Worm (Caenorhabditis elegans) whole organism, early embryonic: ENCODE measurements around the gene mttu-1.
A peak's percentile ranks its signal among the peaks of the same experiment; 100 is the strongest.

Experiments used
- B0310.2 ChIP-seq: sonication (generic microtip); optimal IDR thresholded peaks from 2 replicates; lab custom pipeline; 2016; ENCODE audit warnings: mild to moderate bottlenecking, missing genetic modification characterization, missing compliant biosample characterization
- F13C5.2 ChIP-seq: sonication (generic microtip); optimal IDR thresholded peaks from 2 replicates; lab custom pipeline; 2017; ENCODE audit warnings: mild to moderate bottlenecking, missing genetic modification characterization, inconsistent platforms, missing compliant biosample characterization
- aly-1 ChIP-seq: sonication (generic microtip); optimal IDR thresholded peaks from 2 replicates; lab custom pipeline; 2016; ENCODE audit warnings: missing genetic modification characterization, missing compliant biosample characterization
- ama-1 ChIP-seq: fragments of 150-350 bp; optimal IDR thresholded peaks from 2 replicates; lab custom pipeline; 2014
- ceh-13 ChIP-seq: fragments of 200-800 bp; sonication (Bioruptor generic); optimal IDR thresholded peaks from 2 replicates; lab custom pipeline; 2018; ENCODE audit warnings: mild to moderate bottlenecking, missing genetic modification characterization, missing compliant biosample characterization
- ceh-36 ChIP-seq: sonication (generic microtip); optimal IDR thresholded peaks from 2 replicates; lab custom pipeline; 2016; ENCODE audit warnings: missing genetic modification characterization, inconsistent platforms, missing compliant biosample characterization
- ets-7 ChIP-seq: sonication (generic microtip); optimal IDR thresholded peaks from 2 replicates; lab custom pipeline; 2016; ENCODE audit warnings: missing genotype, missing genetic modification characterization, missing compliant biosample characterization
- flt-1 ChIP-seq: fragments of 200-800 bp; sonication (Bioruptor generic); IDR thresholded peaks from 2 replicates; pipeline ENCODE4 v1.3.6; 2022; ENCODE audit warnings: missing genetic modification characterization, missing compliant biosample characterization
- hmbx-1 ChIP-seq: sonication (generic microtip); optimal IDR thresholded peaks from 2 replicates; lab custom pipeline; 2016; ENCODE audit warnings: mild to moderate bottlenecking, missing genetic modification characterization, missing compliant biosample characterization
- hmg-4 ChIP-seq: fragments of 200-800 bp; sonication (Bioruptor generic); optimal IDR thresholded peaks from 2 replicates; lab custom pipeline; 2018; ENCODE audit warnings: mild to moderate bottlenecking, missing genetic modification characterization, missing compliant biosample characterization
- hnd-1 ChIP-seq: sonication (generic microtip); optimal IDR thresholded peaks from 2 replicates; lab custom pipeline; 2016; ENCODE audit warnings: missing genetic modification characterization, missing compliant biosample characterization
- pes-1 ChIP-seq: fragments of 200-800 bp; sonication (Bioruptor generic); IDR thresholded peaks from 2 replicates; pipeline ENCODE4 v1.3.6; 2022; ENCODE audit warnings: missing genetic modification reagents, missing genetic modification characterization, missing compliant biosample characterization
- scrt-1 ChIP-seq: fragments of 200-800 bp; sonication (Bioruptor generic); IDR thresholded peaks from 2 replicates; pipeline ENCODE4 v1.3.6; 2022; ENCODE audit warnings: missing genetic modification characterization, missing compliant biosample characterization
- sea-1 ChIP-seq: fragments of 200-800 bp; sonication (Bioruptor generic); conservative IDR thresholded peaks from 2 replicates; pipeline ENCODE4 v1.3.6; 2022; ENCODE audit warnings: missing genetic modification characterization, missing compliant biosample characterization
- tbx-11 ChIP-seq: fragments of 200-800 bp; sonication (Bioruptor generic); IDR thresholded peaks from 2 replicates; pipeline ENCODE4 v1.3.6; 2022; ENCODE audit warnings: missing genetic modification characterization, missing compliant biosample characterization
- tbx-37 ChIP-seq: fragments of 200-800 bp; sonication (Bioruptor generic); conservative IDR thresholded peaks from 2 replicates; pipeline ENCODE4 v1.3.6; 2022; ENCODE audit warnings: missing genetic modification reagents, missing genetic modification characterization, missing compliant biosample characterization
- tra-4 ChIP-seq: sonication (generic microtip); optimal IDR thresholded peaks from 2 replicates; lab custom pipeline; 2017; ENCODE audit warnings: missing genetic modification characterization, missing compliant biosample characterization

mttu-1 gene

ce11 chrIV:11326939-11327565 is 30.4 kb upstream of the mttu-1 start, which contains the start of gene B0035.21:
TSS of gene B0035.21 (plus strand) at chrIV:11327260.
- TF ChIP-seq ets-7 (tag; lab: Kevin White, UChicago) (no peak), tra-4 (tag; lab: Kevin White, UChicago) (no peak), scrt-1 (GFP tag; lab: Robert Waterston, UW) (no peak), hmbx-1 (no peak), aly-1 (tag; lab: Kevin White, UChicago) (no peak), B0310.2 (tag; lab: Kevin White, UChicago) (no peak), ama-1 (lab: Kevin White, UChicago) (no peak), F13C5.2 (tag; lab: Kevin White, UChicago) (no peak), hnd-1 (tag; lab: Kevin White, UChicago) (no peak), sea-1 (GFP tag; lab: Robert Waterston, UW) (no peak), tbx-11 (no peak), ceh-36 (no peak), ceh-13 (GFP tag; lab: Kevin White, UChicago) (no peak), tbx-37 (no peak)

DNA sequence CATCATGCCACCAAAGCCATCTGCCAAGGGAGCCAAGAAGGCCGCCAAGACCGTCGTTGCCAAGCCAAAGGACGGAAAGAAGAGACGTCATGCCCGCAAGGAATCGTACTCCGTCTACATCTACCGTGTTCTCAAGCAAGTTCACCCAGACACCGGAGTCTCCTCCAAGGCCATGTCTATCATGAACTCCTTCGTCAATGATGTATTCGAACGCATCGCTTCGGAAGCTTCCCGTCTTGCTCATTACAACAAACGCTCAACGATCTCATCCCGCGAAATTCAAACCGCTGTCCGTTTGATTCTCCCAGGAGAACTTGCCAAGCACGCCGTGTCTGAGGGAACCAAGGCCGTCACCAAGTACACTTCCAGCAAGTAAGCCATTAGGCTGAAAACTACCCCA is 28.1 kb upstream of the mttu-1 start, which contains the start of gene his-48:
Gene his-48 (plus strand): TSS at position 5 of the 400 bp plus-strand sequence.
- peak; percentile 11; the same call in 1 of the 2 replicates for TF ChIP-seq flt-1 (GFP tag; lab: Robert Waterston, UW)

ce11 chrIV:11323666-11324065 is 27.0 kb upstream of the mttu-1 start:
- TF ChIP-seq tbx-11: no peak
- TF ChIP-seq ceh-13 (GFP tag; lab: Kevin White, UChicago): no peak
- TF ChIP-seq tra-4 (tag; lab: Kevin White, UChicago): no peak
- TF ChIP-seq scrt-1 (GFP tag; lab: Robert Waterston, UW): no peak
- peak; percentile 42; the same call in 1 of the 2 replicates for TF ChIP-seq pes-1
- no peak for TF ChIP-seq hmbx-1
- TF ChIP-seq sea-1 (GFP tag; lab: Robert Waterston, UW): no peak
- no peak for TF ChIP-seq aly-1 (tag; lab: Kevin White, UChicago)
- TF ChIP-seq F13C5.2 (tag; lab: Kevin White, UChicago): no peak

ce11 chrIV:11320500-11320899 is 23.8 kb upstream of the mttu-1 start, which contains the start of gene edg-1:
TSS of gene edg-1 (plus strand) at chrIV:11320800.
- TF ChIP-seq ceh-13 (GFP tag; lab: Kevin White, UChicago): no peak
- TF ChIP-seq B0310.2 (tag; lab: Kevin White, UChicago): no peak
- no peak for TF ChIP-seq flt-1 (GFP tag; lab: Robert Waterston, UW)
- TF ChIP-seq aly-1 (tag; lab: Kevin White, UChicago): no peak

- no peak for TF ChIP-seq tra-4 (tag; lab: Kevin White, UChicago)
- TF ChIP-seq F13C5.2 (tag; lab: Kevin White, UChicago): no peak
- TF ChIP-seq tbx-37: no peak
- TF ChIP-seq sea-1 (GFP tag; lab: Robert Waterston, UW): no peak
Observed at ce11 chrIV:11319884-11320362, 23.2 kb upstream of the mttu-1 start, which contains the start of gene B0035.18. TSS of gene B0035.18 (plus strand) at chrIV:11320312.

ce11 chrIV:11317119-11317518 is 20.4 kb upstream of the mttu-1 start, which contains the start of gene gspd-1:
TSS of gene gspd-1 (plus strand) at chrIV:11317419.
- TF ChIP-seq flt-1 (GFP tag; lab: Robert Waterston, UW) (no peak), pes-1 (no peak), ceh-36 (no peak)

DNA sequence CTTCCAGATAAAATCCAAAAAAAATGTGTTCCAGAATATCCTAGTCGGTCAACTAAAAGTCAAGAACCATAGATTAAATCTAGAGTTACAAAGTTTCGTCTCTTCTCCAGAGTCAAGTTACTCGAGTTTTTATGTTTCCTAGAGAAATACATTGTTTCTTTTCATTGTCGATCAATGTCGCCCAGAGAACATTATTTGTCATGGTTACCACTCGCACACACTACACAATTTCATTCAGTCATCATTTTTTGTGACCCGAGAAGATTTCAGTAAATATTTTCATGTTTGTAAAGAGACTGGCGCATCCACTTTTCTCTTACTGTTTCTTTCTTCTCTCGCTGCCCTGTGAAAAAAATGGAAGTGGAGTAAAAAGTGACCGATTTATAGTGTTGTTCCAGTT is 20.0 kb upstream of the mttu-1 start:
- TF ChIP-seq tbx-11: no peak
- TF ChIP-seq pes-1: no peak

DNA sequence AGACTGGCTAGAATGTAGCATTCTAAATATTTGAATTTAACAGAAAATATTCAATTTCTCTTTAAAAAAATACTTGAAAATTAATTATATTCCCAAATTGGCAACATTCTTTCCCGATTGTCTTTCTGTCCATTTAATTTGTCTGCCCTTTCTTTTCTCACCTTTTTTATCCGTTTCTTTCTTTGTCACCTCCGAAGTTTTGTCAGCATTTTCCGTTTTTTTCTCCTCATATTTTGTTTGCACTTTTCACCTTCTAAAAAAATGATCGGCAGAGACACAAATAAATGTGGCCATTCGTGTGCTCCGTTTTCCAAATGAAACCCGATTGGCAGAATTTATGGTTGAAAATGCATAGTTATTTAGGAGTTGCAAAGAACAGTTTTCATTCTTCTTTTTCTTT is 19.4 kb upstream of the mttu-1 start:
- TF ChIP-seq aly-1 (tag; lab: Kevin White, UChicago): no peak
- no peak for TF ChIP-seq ama-1 (lab: Kevin White, UChicago)
- no peak for TF ChIP-seq ceh-13 (GFP tag; lab: Kevin White, UChicago)
- no peak for TF ChIP-seq tra-4 (tag; lab: Kevin White, UChicago)
- no peak for TF ChIP-seq ceh-36
- no peak for TF ChIP-seq hmbx-1
- TF ChIP-seq hnd-1 (tag; lab: Kevin White, UChicago): no peak
- TF ChIP-seq F13C5.2 (tag; lab: Kevin White, UChicago): no peak
- no peak for TF ChIP-seq hmg-4 (GFP tag; lab: Kevin White, UChicago)
- TF ChIP-seq tbx-11: no peak
- no peak for TF ChIP-seq tbx-37

ce11 chrIV:11315688-11316087 is 19.0 kb upstream of the mttu-1 start:
- TF ChIP-seq ets-7 (tag; lab: Kevin White, UChicago) (no peak), F13C5.2 (tag; lab: Kevin White, UChicago) (no peak), ceh-13 (GFP tag; lab: Kevin White, UChicago) (no peak), pes-1 (no peak), tbx-11 (no peak), hmbx-1 (no peak), hmg-4 (GFP tag; lab: Kevin White, UChicago) (no peak), tra-4 (tag; lab: Kevin White, UChicago) (no peak), ceh-36 (no peak), aly-1 (tag; lab: Kevin White, UChicago) (no peak), flt-1 (GFP tag; lab: Robert Waterston, UW) (no peak), hnd-1 (tag; lab: Kevin White, UChicago) (no peak), B0310.2 (tag; lab: Kevin White, UChicago) (no peak), sea-1 (GFP tag; lab: Robert Waterston, UW) (no peak), scrt-1 (GFP tag; lab: Robert Waterston, UW) (no peak)
